Fruit fly (Drosophila melanogaster) whole organism, wandering third instar larva: ENCODE data around the gene CG10628.

Experiments used
- Vsx2 ChIP-seq: fragments of 200-300, 225-300 bp; sonication (Bioruptor generic); optimal IDR thresholded peaks from 2 replicates; lab custom pipeline; 2018; ENCODE audit warnings: missing biosample characterization, missing genetic modification characterization; ENCODE audit not compliant: partially characterized antibody
- fru ChIP-seq: fragments of 200-800 bp; sonication (Bioruptor generic); optimal IDR thresholded peaks from 3 replicates; lab custom pipeline; 2016; ENCODE audit warnings: missing biosample characterization, mild to moderate bottlenecking, missing genetic modification characterization
- lola ChIP-seq: fragments of >200 bp; optimal IDR thresholded peaks from 2 replicates; lab custom pipeline; 2017; ENCODE audit warnings: missing biosample characterization, missing genetic modification characterization
- psq ChIP-seq: fragments of 200-800 bp; sonication (Bioruptor generic); optimal IDR thresholded peaks from 3 replicates; lab custom pipeline; 2017; ENCODE audit warnings: missing biosample characterization, mild to moderate bottlenecking, missing genetic modification characterization, moderate library complexity
- tai ChIP-seq: sonication (Bioruptor generic); optimal IDR thresholded peaks from 2 replicates; lab custom pipeline; 2016; ENCODE audit warnings: missing biosample characterization, missing genetic modification characterization
- usp ChIP-seq: fragments of >200 bp; optimal IDR thresholded peaks from 2 replicates; lab custom pipeline; 2017; ENCODE audit warnings: missing biosample characterization, missing genetic modification characterization

DNA sequence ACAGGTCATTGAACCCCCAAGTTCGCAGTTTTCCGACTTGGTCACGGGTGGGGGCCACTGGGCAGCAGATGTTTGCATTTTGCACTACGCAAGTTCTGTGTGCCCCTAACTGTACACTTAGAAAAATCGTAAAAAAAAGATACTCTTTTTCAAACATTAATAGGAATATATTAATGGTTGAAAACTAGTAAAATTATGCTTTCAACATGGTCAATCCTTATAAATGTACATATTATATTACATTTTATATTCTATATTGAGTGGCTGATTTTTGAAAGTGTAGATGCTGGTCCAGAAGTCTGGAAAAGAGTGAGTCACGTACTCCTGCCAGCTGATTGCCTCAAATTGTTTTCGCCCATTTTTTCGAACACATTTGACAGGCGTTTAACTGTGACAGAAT lies 42.3 kb upstream of the CG10628 start:
- TF ChIP-seq usp (GFP tag; lab: Kevin White, UChicago) (no peak), psq (no peak), Vsx2 (GFP tag; lab: Kevin White, UChicago) (no peak), tai (GFP tag; lab: Kevin White, UChicago) (no peak), lola (GFP tag; lab: Kevin White, UChicago) (no peak), fru (no peak)
